Worm (Caenorhabditis elegans): ENCODE data around the gene glrx-22.

ce11 chrIV:8181404-8181803, 19.6 kb downstream of the glrx-22 start:
- TF ChIP-seq lin-13 (tag; optimal IDR thresholded peaks at IDR 0.05), result no peak
- TF ChIP-seq nhr-76 (tag; optimal IDR thresholded peaks at IDR 0.05), result no peak
- TF ChIP-seq nhr-28 (tag; optimal IDR thresholded peaks at IDR 0.05), result no peak
- no peak for TF ChIP-seq snpc-4 (tag; optimal IDR thresholded peaks at IDR 0.05)
- TF ChIP-seq unc-120 (tag; optimal IDR thresholded peaks at IDR 0.05; ENCODE audit: poor library complexity, severe bottlenecking), result no peak

Data from whole organism, mixed stage, embryonic.